Worm (Caenorhabditis elegans) whole organism, L1 larva: ENCODE results near the gene C10G8.3.
A peak's percentile ranks its signal among the peaks of the same experiment; 100 is the strongest.

Experiments
- C04F5.9 ChIP-seq: sonication (generic microtip); optimal IDR thresholded peaks from 2 replicates; lab custom pipeline; 2016; ENCODE audit warnings: missing genetic modification characterization, missing compliant biosample characterization
- C16A3.4 ChIP-seq: fragments of 150-350 bp; optimal IDR thresholded peaks from 2 replicates; lab custom pipeline; 2014; ENCODE audit warnings: missing biosample characterization, missing genetic modification characterization
- C34B4.2 ChIP-seq: sonication (generic microtip); optimal IDR thresholded peaks from 2 replicates; lab custom pipeline; 2017; ENCODE audit warnings: mild to moderate bottlenecking, missing genetic modification characterization, missing compliant biosample characterization
- F16B12.6 ChIP-seq: fragments of 150-350 bp; optimal IDR thresholded peaks from 2 replicates; lab custom pipeline; 2014; ENCODE audit warnings: missing biosample characterization, missing genetic modification characterization
- blmp-1 ChIP-seq: fragments of 150-350 bp; optimal IDR thresholded peaks from 2 replicates; lab custom pipeline; 2014; ENCODE audit warnings: missing biosample characterization, missing genetic modification characterization
- ceh-82 ChIP-seq, 3 experiments: fragments of 150-350 bp in 1 of 3; sonication (generic microtip) in 2 of 3; optimal IDR thresholded peaks; 2 replicates each; lab custom pipeline; 2014 to 2017; ENCODE audit warnings: missing biosample characterization in 3 of 3, missing genetic modification characterization in 3 of 3
- dsc-1 ChIP-seq: sonication (generic microtip); optimal IDR thresholded peaks from 2 replicates; lab custom pipeline; 2016; ENCODE audit warnings: mild to moderate bottlenecking, missing genetic modification characterization, missing compliant biosample characterization
- efl-1 ChIP-seq, 4 experiments: fragments of 150-350 bp; optimal IDR thresholded peaks in 3 of 4; peaks in 1 of 4; 1 replicate in 1 of 4; 2 replicates in 3 of 4; lab custom pipeline; 2014; ENCODE audit warnings: missing biosample characterization in 2 of 4, missing genetic modification characterization in 2 of 4, missing genetic modification reagents in 2 of 4
- elt-3 ChIP-seq, 6 experiments: fragments of 150-350 bp in 1 of 6; sonication (generic microtip); optimal IDR thresholded peaks; 2 replicates each; lab custom pipeline; 2017 to 2018; ENCODE audit warnings: missing biosample characterization in 6 of 6, missing genetic modification characterization in 6 of 6, inconsistent platforms in 1 of 6
- ets-5 ChIP-seq: fragments of 200-800 bp; sonication (Bioruptor generic); IDR thresholded peaks from 2 replicates; pipeline ENCODE4 v1.3.6; 2022; ENCODE audit warnings: missing genetic modification characterization, missing compliant biosample characterization
- fkh-10 ChIP-seq: sonication (generic microtip); optimal IDR thresholded peaks from 2 replicates; lab custom pipeline; 2017; ENCODE audit warnings: missing biosample characterization, missing genetic modification reagents, missing genetic modification characterization
- fkh-4 ChIP-seq: sonication (generic microtip); optimal IDR thresholded peaks from 2 replicates; lab custom pipeline; 2016; ENCODE audit warnings: missing compliant biosample characterization, missing genetic modification characterization, borderline replicate concordance
- grh-1 ChIP-seq: fragments of 200-800 bp; sonication (Bioruptor generic); IDR thresholded peaks from 2 replicates; pipeline ENCODE4 v1.3.6; 2022; ENCODE audit warnings: missing genetic modification reagents, missing genetic modification characterization, missing compliant biosample characterization
- hlh-4 ChIP-seq: sonication (generic microtip); optimal IDR thresholded peaks from 2 replicates; lab custom pipeline; 2016; ENCODE audit warnings: mild to moderate bottlenecking, missing genetic modification characterization, missing compliant biosample characterization
- lin-14 ChIP-seq: fragments of 200-800 bp; sonication (Bioruptor generic); optimal IDR thresholded peaks from 2 replicates; lab custom pipeline; 2018; ENCODE audit warnings: mild to moderate bottlenecking, missing genetic modification characterization, moderate library complexity, missing compliant biosample characterization
- lin-15B ChIP-seq: fragments of 150-350 bp; sonication (generic microtip); optimal IDR thresholded peaks from 3 replicates; lab custom pipeline; 2014; ENCODE audit warnings: missing biosample characterization, missing genetic modification characterization
- lin-35 ChIP-seq, 2 experiments: fragments of 150-350 bp; optimal IDR thresholded peaks; 2 replicates each; lab custom pipeline; 2014; ENCODE audit warnings: missing biosample characterization in 2 of 2, missing genetic modification characterization in 2 of 2, missing genetic modification reagents in 2 of 2
- lir-3 ChIP-seq: sonication (generic microtip); optimal IDR thresholded peaks from 2 replicates; lab custom pipeline; 2016; ENCODE audit warnings: mild to moderate bottlenecking, missing genetic modification characterization, moderate library complexity, missing compliant biosample characterization; ENCODE audit not compliant: poor library complexity
- lsy-2 ChIP-seq, 2 experiments: fragments of 150-350 bp; optimal IDR thresholded peaks; 2 replicates each; lab custom pipeline; 2014; ENCODE audit warnings: missing biosample characterization in 2 of 2, missing genetic modification characterization in 2 of 2
- mdl-1 ChIP-seq, 2 experiments: fragments of 150-350 bp; optimal IDR thresholded peaks; 2 replicates each; lab custom pipeline; 2014 to 2017; ENCODE audit warnings: missing biosample characterization in 2 of 2, missing genetic modification characterization in 2 of 2, inconsistent platforms in 1 of 2
- mef-2 ChIP-seq: fragments of 150-350 bp; optimal IDR thresholded peaks from 2 replicates; lab custom pipeline; 2014; ENCODE audit warnings: missing biosample characterization, missing genetic modification characterization
- nhr-11 ChIP-seq: fragments of 150-350 bp; optimal IDR thresholded peaks from 2 replicates; lab custom pipeline; 2014; ENCODE audit warnings: missing biosample characterization, missing genetic modification characterization
- nhr-12 ChIP-seq: sonication (generic microtip); optimal IDR thresholded peaks from 2 replicates; lab custom pipeline; 2017; ENCODE audit warnings: missing biosample characterization, missing genetic modification characterization
- nhr-19 ChIP-seq: fragments of 200-800 bp; sonication (Bioruptor generic); conservative IDR thresholded peaks from 2 replicates; pipeline ENCODE4 v1.3.6; 2022; ENCODE audit warnings: missing genetic modification characterization, missing compliant biosample characterization
- nhr-20 ChIP-seq: sonication (generic microtip); optimal IDR thresholded peaks from 2 replicates; lab custom pipeline; 2016; ENCODE audit warnings: mild to moderate bottlenecking, missing genetic modification characterization, missing compliant biosample characterization
- nhr-47 ChIP-seq: sonication (generic microtip); optimal IDR thresholded peaks from 2 replicates; lab custom pipeline; 2016; ENCODE audit warnings: mild to moderate bottlenecking, missing genetic modification characterization, moderate library complexity, missing compliant biosample characterization
- nhr-71 ChIP-seq: sonication (generic microtip); optimal IDR thresholded peaks from 2 replicates; lab custom pipeline; 2016; ENCODE audit warnings: mild to moderate bottlenecking, missing genetic modification characterization, moderate library complexity, missing compliant biosample characterization
- nhr-85 ChIP-seq: sonication (generic microtip); peaks from one replicate; lab custom pipeline; 2016; ENCODE audit warnings: missing genetic modification characterization, inconsistent platforms, missing compliant biosample characterization
- nhr-90 ChIP-seq: sonication (generic microtip); optimal IDR thresholded peaks from 2 replicates; lab custom pipeline; 2016; ENCODE audit warnings: mild to moderate bottlenecking, missing genetic modification characterization, missing compliant biosample characterization; ENCODE audit not compliant: poor library complexity
- skn-1 ChIP-seq: fragments of 150-350 bp; optimal IDR thresholded peaks from 2 replicates; lab custom pipeline; 2014; ENCODE audit warnings: missing biosample characterization, missing genetic modification characterization
- snu-23 ChIP-seq: sonication (generic microtip); optimal IDR thresholded peaks from 2 replicates; lab custom pipeline; 2016; ENCODE audit warnings: missing genetic modification characterization, missing compliant biosample characterization
- sox-4 ChIP-seq: sonication (generic microtip); optimal IDR thresholded peaks from 2 replicates; lab custom pipeline; 2016; ENCODE audit warnings: missing genetic modification characterization, missing compliant biosample characterization
- swsn-7 ChIP-seq: sonication (generic microtip); optimal IDR thresholded peaks from 2 replicates; lab custom pipeline; 2016; ENCODE audit warnings: missing genetic modification characterization, missing compliant biosample characterization
- tbx-2 ChIP-seq: sonication (generic microtip); optimal IDR thresholded peaks from 2 replicates; lab custom pipeline; 2016; ENCODE audit warnings: missing genetic modification characterization, missing compliant biosample characterization
- unc-130 ChIP-seq: fragments of 150-350 bp; optimal IDR thresholded peaks from 2 replicates; lab custom pipeline; 2017; ENCODE audit warnings: missing biosample characterization, missing genetic modification characterization, inconsistent platforms
- unc-86 ChIP-seq: sonication (generic microtip); optimal IDR thresholded peaks from 2 replicates; lab custom pipeline; 2016; ENCODE audit warnings: missing genetic modification characterization, missing compliant biosample characterization
- xbp-1 ChIP-seq: sonication (generic microtip); optimal IDR thresholded peaks from 2 replicates; lab custom pipeline; 2016; ENCODE audit warnings: missing genetic modification characterization, missing compliant biosample characterization
- ztf-4 ChIP-seq: fragments of 150-350 bp; optimal IDR thresholded peaks from 2 replicates; lab custom pipeline; 2014; ENCODE audit warnings: missing biosample characterization, missing genetic modification characterization

Gene C10G8.3

ce11 chrV:5271487-5271886, 41.1 kb upstream of the C10G8.3 start (continued):
- no peak for TF ChIP-seq lir-3 (tag; lab: Kevin White, UChicago)
- TF ChIP-seq mef-2 (tag; lab: Kevin White, UChicago): no peak
- no peak for TF ChIP-seq dsc-1 (tag; lab: Kevin White, UChicago)
- TF ChIP-seq F16B12.6 (tag; lab: Kevin White, UChicago): peak; percentile 0

ce11 chrV:5272034-5272433, 40.5 kb upstream of the C10G8.3 start:
- TF ChIP-seq nhr-20 (tag; lab: Kevin White, UChicago) (no peak), nhr-71 (tag; lab: Kevin White, UChicago) (no peak), ets-5 (GFP tag; lab: Robert Waterston, UW) (no peak), swsn-7 (tag; lab: Kevin White, UChicago) (no peak), C34B4.2 (tag; lab: Kevin White, UChicago) (no peak)

- TF ChIP-seq snu-23 (GFP tag; lab: Kevin White, UChicago): peak; percentile 74
- TF ChIP-seq nhr-12 (tag; lab: Kevin White, UChicago): no peak
- TF ChIP-seq unc-130 (tag; lab: Kevin White, UChicago): peak; percentile 72
- peak; percentile 43 for TF ChIP-seq C16A3.4 (tag; lab: Kevin White, UChicago)
- peak; percentile 8 for TF ChIP-seq dsc-1 (tag; lab: Kevin White, UChicago)
- peak in 1 of 2 experiments; percentile 40 for TF ChIP-seq lin-35 (GFP tag; optimal IDR thresholded peaks at IDR 0.05; lab: Kevin White, UChicago)
- peak; percentile 18 for TF ChIP-seq skn-1
- TF ChIP-seq nhr-19 (GFP tag; lab: Robert Waterston, UW): peak; percentile 85
- TF ChIP-seq lsy-2 (tag; optimal IDR thresholded peaks at IDR 0.05; lab: Kevin White, UChicago): peak; percentile 1 to 4
- TF ChIP-seq elt-3 (tag; optimal IDR thresholded peaks at IDR 0.05; lab: Kevin White, UChicago): peak in 5 of 6 experiments; percentile 42 to 71 (median 64)
- TF ChIP-seq nhr-47 (tag; lab: Kevin White, UChicago): peak; percentile 50
- peak; percentile 45 for TF ChIP-seq nhr-90
- TF ChIP-seq lin-15B: no peak
- no peak for TF ChIP-seq sox-4 (tag; lab: Kevin White, UChicago)
- TF ChIP-seq blmp-1 (tag; lab: Kevin White, UChicago): peak; percentile 9
- no peak for TF ChIP-seq unc-86 (tag; lab: Kevin White, UChicago)
- TF ChIP-seq lir-3 (tag; lab: Kevin White, UChicago): peak; percentile 9
- TF ChIP-seq fkh-4 (tag; lab: Kevin White, UChicago): no peak
- TF ChIP-seq nhr-11 (tag; lab: Kevin White, UChicago): peak; percentile 17
- peak; percentile 82 for TF ChIP-seq lin-14 (GFP tag; lab: Kevin White, UChicago)
- TF ChIP-seq tbx-2 (tag; lab: Kevin White, UChicago): peak; percentile 20
- no peak for TF ChIP-seq mef-2 (tag; lab: Kevin White, UChicago)
- TF ChIP-seq swsn-7 (tag; lab: Kevin White, UChicago): peak; percentile 23
- TF ChIP-seq mdl-1 (tag; optimal IDR thresholded peaks at IDR 0.05; lab: Kevin White, UChicago): peak in 1 of 2 experiments; percentile 44
- no peak for TF ChIP-seq C04F5.9 (tag; lab: Kevin White, UChicago)
- peak; percentile 84 for TF ChIP-seq grh-1
- TF ChIP-seq hlh-4 (tag; lab: Kevin White, UChicago): no peak
- TF ChIP-seq fkh-10 (GFP tag; lab: Kevin White, UChicago): peak; percentile 12
- peak; percentile 96 for TF ChIP-seq nhr-20 (tag; lab: Kevin White, UChicago)
- TF ChIP-seq efl-1 (optimal IDR thresholded peaks at IDR 0.05; lab: Kevin White, UChicago): peak in 1 of 2 experiments; percentile 7
- TF ChIP-seq efl-1 (GFP tag; optimal IDR thresholded peaks at IDR 0.05 in 1 of 2; lab: Kevin White, UChicago): peak in 1 of 2 experiments; percentile 91
- peak; percentile 81 for TF ChIP-seq nhr-71 (tag; lab: Kevin White, UChicago)
- TF ChIP-seq ceh-82 (tag; optimal IDR thresholded peaks at IDR 0.05; lab: Kevin White, UChicago): peak in 1 of 3 experiments; percentile 20
- TF ChIP-seq nhr-85 (tag; lab: Kevin White, UChicago): peak; percentile 95
- peak; percentile 36 for TF ChIP-seq xbp-1 (tag; lab: Kevin White, UChicago)
- TF ChIP-seq ztf-4 (tag; lab: Kevin White, UChicago): peak; percentile 39
Measured at ce11 chrV:5272619-5273074, 39.9 kb upstream of the C10G8.3 start.
